Worm (Caenorhabditis elegans) whole organism, young adult: ENCODE results near the gene sym-4.

Experiments used
- B0019.2 ChIP-seq: fragments of 200-800 bp; sonication (Bioruptor generic); conservative IDR thresholded peaks from 2 replicates; pipeline ENCODE4 v1.3.6; 2022; ENCODE audit warnings: missing genetic modification reagents, missing genetic modification characterization, missing compliant biosample characterization
- B0261.1 ChIP-seq: sonication (generic microtip); optimal IDR thresholded peaks from 2 replicates; lab custom pipeline; 2016; ENCODE audit warnings: mild to moderate bottlenecking, missing genetic modification characterization, moderate library complexity, missing compliant biosample characterization
- B0336.3 ChIP-seq: fragments of 200-800 bp; sonication (Bioruptor generic); IDR thresholded peaks from 2 replicates; pipeline ENCODE4 v1.3.6; 2022; ENCODE audit warnings: missing genetic modification characterization, missing compliant biosample characterization
- C06A6.2 ChIP-seq: fragments of 200-800 bp; sonication (Bioruptor generic); conservative IDR thresholded peaks from 2 replicates; pipeline ENCODE4 v1.3.6; 2022; ENCODE audit warnings: missing genetic modification characterization, missing compliant biosample characterization
- F10E7.11 ChIP-seq: sonication (generic microtip); optimal IDR thresholded peaks from 2 replicates; lab custom pipeline; 2017; ENCODE audit warnings: mild to moderate bottlenecking, missing genetic modification characterization, moderate library complexity, missing compliant biosample characterization
- F22D6.2 ChIP-seq: sonication (generic microtip); optimal IDR thresholded peaks from 2 replicates; lab custom pipeline; 2016; ENCODE audit warnings: mild to moderate bottlenecking, missing genetic modification characterization, missing compliant biosample characterization
- F23B12.7 ChIP-seq: sonication (generic microtip); optimal IDR thresholded peaks from 2 replicates; lab custom pipeline; 2017; ENCODE audit warnings: missing genetic modification characterization, mild to moderate bottlenecking, missing compliant biosample characterization, antibody characterized with exemption, moderate library complexity; ENCODE audit not compliant: insufficient read depth
- F33H1.4 ChIP-seq: fragments of 200-800 bp; sonication (Bioruptor generic); IDR thresholded peaks from 2 replicates; pipeline ENCODE4 v1.3.6; 2022; ENCODE audit warnings: missing genetic modification reagents, missing genetic modification characterization, missing compliant biosample characterization
- F55B11.4 ChIP-seq: sonication (generic microtip); optimal IDR thresholded peaks from 2 replicates; lab custom pipeline; 2016; ENCODE audit warnings: missing compliant biosample characterization, missing genetic modification characterization, borderline replicate concordance; ENCODE audit not compliant: insufficient read depth
- F57C9.4 ChIP-seq: sonication (generic microtip); optimal IDR thresholded peaks from 2 replicates; lab custom pipeline; 2017; ENCODE audit warnings: mild to moderate bottlenecking, missing genetic modification characterization, missing compliant biosample characterization
- K12H6.12 ChIP-seq: fragments of 200-800 bp; sonication (Bioruptor generic); optimal IDR thresholded peaks from 2 replicates; lab custom pipeline; 2018; ENCODE audit warnings: mild to moderate bottlenecking, missing genetic modification characterization, missing compliant biosample characterization
- T26A5.8 ChIP-seq: sonication (generic microtip); optimal IDR thresholded peaks from 2 replicates; lab custom pipeline; 2016; ENCODE audit warnings: missing genetic modification characterization, missing compliant biosample characterization
- Y53G8AR.9 ChIP-seq: fragments of 200-800 bp; sonication (Bioruptor generic); conservative IDR thresholded peaks from 2 replicates; pipeline ENCODE4 v1.3.6; 2022; ENCODE audit warnings: missing genetic modification reagents, missing genetic modification characterization, missing compliant biosample characterization
- Y95B8A.8 ChIP-seq: fragments of 200-800 bp; sonication (Bioruptor generic); IDR thresholded peaks from 2 replicates; pipeline ENCODE4 v1.3.6; 2022; ENCODE audit warnings: missing genetic modification reagents, missing genetic modification characterization, missing compliant biosample characterization
- aptf-2 ChIP-seq: fragments of 200-800 bp; sonication (Bioruptor generic); conservative IDR thresholded peaks from 2 replicates; pipeline ENCODE4 v1.3.6; 2022; ENCODE audit warnings: missing genetic modification reagents, missing genetic modification characterization, missing compliant biosample characterization
- athp-1 ChIP-seq: sonication (generic microtip); optimal IDR thresholded peaks from 2 replicates; lab custom pipeline; 2017; ENCODE audit warnings: mild to moderate bottlenecking, missing genetic modification characterization, missing compliant biosample characterization
- attf-5 ChIP-seq: fragments of 200-800 bp; sonication (Bioruptor generic); optimal IDR thresholded peaks from 2 replicates; lab custom pipeline; 2018; ENCODE audit warnings: mild to moderate bottlenecking, missing genetic modification characterization, missing compliant biosample characterization
- bed-2 ChIP-seq: fragments of 200-800 bp; sonication (Bioruptor generic); IDR thresholded peaks from 2 replicates; pipeline ENCODE4 v1.3.6; 2022; ENCODE audit warnings: missing genetic modification reagents, missing genetic modification characterization, missing compliant biosample characterization
- cebp-1 ChIP-seq, 2 experiments: fragments of 200-800 bp in 1 of 2; sonication (Bioruptor generic) in 1 of 2; sonication (generic microtip) in 1 of 2; IDR thresholded peaks in 1 of 2; optimal IDR thresholded peaks in 1 of 2; 2 replicates each; pipeline versions ENCODE4 v1.3.6 to Lab custom; 2017 to 2022; ENCODE audit warnings: missing compliant biosample characterization in 2 of 2, missing genetic modification characterization in 2 of 2, mild to moderate bottlenecking in 1 of 2, missing genetic modification reagents in 1 of 2, moderate library complexity in 1 of 2
- cebp-2 ChIP-seq: fragments of 200-800 bp; sonication (Bioruptor generic); IDR thresholded peaks from 2 replicates; pipeline ENCODE4 v1.3.6; 2022; ENCODE audit warnings: missing genetic modification characterization, missing compliant biosample characterization
- chd-7 ChIP-seq: sonication (generic microtip); optimal IDR thresholded peaks from 2 replicates; lab custom pipeline; 2016; ENCODE audit warnings: mild to moderate bottlenecking, missing genetic modification characterization, moderate library complexity, missing compliant biosample characterization
- dpff-1 ChIP-seq: sonication (generic microtip); optimal IDR thresholded peaks from 2 replicates; lab custom pipeline; 2017; ENCODE audit warnings: mild to moderate bottlenecking, missing genetic modification characterization, missing compliant biosample characterization
- efl-1 ChIP-seq: fragments of 150-350 bp; optimal IDR thresholded peaks from 2 replicates; lab custom pipeline; 2014; ENCODE audit warnings: missing biosample characterization, missing genetic modification reagents, missing genetic modification characterization
- egl-44 ChIP-seq: fragments of 200-800 bp; sonication (Bioruptor generic); IDR thresholded peaks from 2 replicates; pipeline ENCODE4 v1.3.6; 2022; ENCODE audit warnings: missing genetic modification reagents, missing genetic modification characterization, missing compliant biosample characterization
- ekl-4 ChIP-seq: fragments of 200-800 bp; sonication (Bioruptor generic); IDR thresholded peaks from 2 replicates; pipeline ENCODE4 v1.3.6; 2022; ENCODE audit warnings: missing genetic modification reagents, missing genetic modification characterization, missing compliant biosample characterization
- ets-4 ChIP-seq: fragments of 200-800 bp; sonication (Bioruptor generic); optimal IDR thresholded peaks from 2 replicates; lab custom pipeline; 2018; ENCODE audit warnings: mild to moderate bottlenecking, missing genetic modification characterization, missing compliant biosample characterization
- him-1 ChIP-seq: sonication (generic microtip); optimal IDR thresholded peaks from 2 replicates; lab custom pipeline; 2016; ENCODE audit warnings: missing genotype, missing genetic modification reagents, missing genetic modification characterization, missing compliant biosample characterization
- hmg-1.2 ChIP-seq: fragments of 200-800 bp; sonication (Bioruptor generic); IDR thresholded peaks from 2 replicates; pipeline ENCODE4 v1.3.6; 2022; ENCODE audit warnings: missing genetic modification reagents, missing genetic modification characterization, missing compliant biosample characterization
- lin-26 ChIP-seq: fragments of 200-800 bp; sonication (Bioruptor generic); IDR thresholded peaks from 2 replicates; pipeline ENCODE4 v1.3.6; 2022; ENCODE audit warnings: missing genetic modification reagents, missing genetic modification characterization, missing compliant biosample characterization
- lin-35 ChIP-seq, 3 experiments: fragments of 150-350 bp in 2 of 3; sonication (generic microtip) in 1 of 3; optimal IDR thresholded peaks; 2 replicates each; lab custom pipeline; 2014 to 2018; ENCODE audit warnings: missing biosample characterization in 3 of 3, missing genetic modification characterization in 3 of 3, missing genetic modification reagents in 3 of 3
- lin-40 ChIP-seq: sonication (generic microtip); optimal IDR thresholded peaks from 2 replicates; lab custom pipeline; 2016; ENCODE audit warnings: missing genetic modification characterization, mild to moderate bottlenecking, missing compliant biosample characterization, missing genotype, missing genetic modification reagents
- lin-54 ChIP-seq: fragments of 200-800 bp; sonication (Bioruptor generic); optimal IDR thresholded peaks from 2 replicates; lab custom pipeline; 2018; ENCODE audit warnings: mild to moderate bottlenecking, missing genetic modification characterization, missing compliant biosample characterization
- lir-1 ChIP-seq: fragments of 200-800 bp; sonication (Bioruptor generic); conservative IDR thresholded peaks from 2 replicates; pipeline ENCODE4 v1.3.6; 2022; ENCODE audit warnings: missing genetic modification reagents, missing genetic modification characterization, missing compliant biosample characterization
- lsl-1 ChIP-seq: fragments of 200-800 bp; sonication (Bioruptor generic); optimal IDR thresholded peaks from 2 replicates; lab custom pipeline; 2018; ENCODE audit warnings: mild to moderate bottlenecking, missing genetic modification characterization, moderate library complexity, missing compliant biosample characterization
- madf-10 ChIP-seq: sonication (generic microtip); optimal IDR thresholded peaks from 2 replicates; lab custom pipeline; 2016; ENCODE audit warnings: mild to moderate bottlenecking, missing genetic modification characterization, missing compliant biosample characterization
- madf-6 ChIP-seq: fragments of 200-800 bp; sonication (Bioruptor generic); IDR thresholded peaks from 2 replicates; pipeline ENCODE4 v1.3.6; 2022; ENCODE audit warnings: missing genetic modification reagents, missing genetic modification characterization, missing compliant biosample characterization
- mxl-1 ChIP-seq: sonication (generic microtip); optimal IDR thresholded peaks from 2 replicates; lab custom pipeline; 2016; ENCODE audit warnings: missing genetic modification characterization, missing compliant biosample characterization
- nfya-1 ChIP-seq: sonication (generic microtip); optimal IDR thresholded peaks from 2 replicates; lab custom pipeline; 2017; ENCODE audit warnings: antibody characterized with exemption, missing compliant biosample characterization, missing genetic modification characterization, borderline replicate concordance; ENCODE audit not compliant: insufficient read depth
- nhr-27 ChIP-seq: fragments of 200-800 bp; sonication (Bioruptor generic); optimal IDR thresholded peaks from 2 replicates; lab custom pipeline; 2018; ENCODE audit warnings: mild to moderate bottlenecking, missing genetic modification characterization, moderate library complexity, missing compliant biosample characterization
- pbrm-1 ChIP-seq: fragments of 200-800 bp; sonication (Bioruptor generic); IDR thresholded peaks from 2 replicates; pipeline ENCODE4 v1.3.6; 2022; ENCODE audit warnings: missing genetic modification reagents, missing genetic modification characterization, missing compliant biosample characterization
- pha-4 ChIP-seq: fragments of 150-350 bp; sonication (generic microtip); optimal IDR thresholded peaks from 2 replicates; lab custom pipeline; 2014; ENCODE audit warnings: missing biosample characterization, missing genetic modification reagents, missing genetic modification characterization
- snpc-4 ChIP-seq, 5 experiments: fragments of 150-350 bp in 1 of 5; sonication (generic microtip) in 4 of 5; optimal IDR thresholded peaks; 2 replicates each; lab custom pipeline; 2014 to 2018; ENCODE audit warnings: missing genetic modification characterization in 5 of 5, missing biosample characterization in 3 of 5, antibody characterized with exemption in 2 of 5, mild to moderate bottlenecking in 2 of 5, missing compliant biosample characterization in 2 of 5, missing genotype in 2 of 5, moderate library complexity in 2 of 5, missing genetic modification reagents in 1 of 5
- tbp1 ChIP-seq: fragments of 200-800 bp; sonication (Bioruptor generic); optimal IDR thresholded peaks from 2 replicates; lab custom pipeline; 2018; ENCODE audit warnings: mild to moderate bottlenecking, missing genetic modification characterization, missing compliant biosample characterization
- tbx-9 ChIP-seq: sonication (generic microtip); optimal IDR thresholded peaks from 2 replicates; lab custom pipeline; 2016; ENCODE audit warnings: borderline replicate concordance, missing genetic modification characterization, inconsistent platforms, missing compliant biosample characterization
- zfh-2 ChIP-seq: fragments of 200-800 bp; sonication (Bioruptor generic); conservative IDR thresholded peaks from 2 replicates; pipeline ENCODE4 v1.3.6; 2022; ENCODE audit warnings: missing genetic modification reagents, missing genetic modification characterization, missing compliant biosample characterization
- ztf-22 ChIP-seq: fragments of 200-800 bp; sonication (Bioruptor generic); optimal IDR thresholded peaks from 2 replicates; lab custom pipeline; 2018; ENCODE audit warnings: mild to moderate bottlenecking, missing genetic modification characterization, moderate library complexity, missing compliant biosample characterization

Gene sym-4

ce11 chrX:14169569-14170031 lies at the start of gene sym-4 (continued):
- TF ChIP-seq dpff-1 (tag; lab: Kevin White, UChicago) (no peak), K12H6.12 (tag; lab: Kevin White, UChicago) (peak; percentile 85), Y53G8AR.9 (GFP tag; lab: Robert Waterston, UW) (peak; percentile 82; the same call in 1 of the 2 replicates), lir-1 (GFP tag; lab: Robert Waterston, UW) (peak; percentile 74), bed-2 (GFP tag; lab: Robert Waterston, UW) (no peak), madf-6 (GFP tag; lab: Robert Waterston, UW) (no peak), cebp-1 (GFP tag; IDR thresholded peaks at IDR 0.05; lab: Robert Waterston, UW) (peak; percentile 80), cebp-1 (tag; optimal IDR thresholded peaks at IDR 0.05; lab: Kevin White, UChicago) (peak; percentile 93), chd-7 (tag; lab: Kevin White, UChicago) (peak; percentile 77), tbx-9 (tag; lab: Kevin White, UChicago) (no peak), B0336.3 (GFP tag; lab: Robert Waterston, UW) (peak; percentile 89), tbp1 (GFP tag; lab: Kevin White, UChicago) (peak; percentile 68), cebp-2 (GFP tag; lab: Robert Waterston, UW) (no peak), lin-54 (GFP tag; lab: Kevin White, UChicago) (peak; percentile 66), aptf-2 (no peak), egl-44 (GFP tag; lab: Robert Waterston, UW) (peak; percentile 85; the same call in 1 of the 2 replicates), ekl-4 (GFP tag; lab: Robert Waterston, UW) (peak; percentile 92), lin-40 (tag; lab: Kevin White, UChicago) (peak; percentile 90), hmg-1.2 (GFP tag; lab: Robert Waterston, UW) (peak; percentile 91), zfh-2 (GFP tag; lab: Robert Waterston, UW) (peak; percentile 89), athp-1 (peak; percentile 82), madf-10 (peak; percentile 87), T26A5.8 (tag; lab: Kevin White, UChicago) (no peak), B0019.2 (no peak), lin-35 (GFP tag; optimal IDR thresholded peaks at IDR 0.05; lab: Kevin White, UChicago) (peak in 1 of 3 experiments; percentile 77), snpc-4 (GFP tag; optimal IDR thresholded peaks at IDR 0.05; lab: Kevin White, UChicago) (no peak), snpc-4 (tag; optimal IDR thresholded peaks at IDR 0.05; lab: Kevin White, UChicago) (peak; percentile 4 to 79 (median 66)), him-1 (tag; lab: Kevin White, UChicago) (no peak), F33H1.4 (no peak), lsl-1 (GFP tag; lab: Kevin White, UChicago) (no peak), lin-26 (peak; percentile 82), nhr-27 (tag; lab: Kevin White, UChicago) (no peak), pbrm-1 (peak; percentile 72; the same call in 1 of the 2 replicates), F22D6.2 (tag; lab: Kevin White, UChicago) (no peak)

DNA sequence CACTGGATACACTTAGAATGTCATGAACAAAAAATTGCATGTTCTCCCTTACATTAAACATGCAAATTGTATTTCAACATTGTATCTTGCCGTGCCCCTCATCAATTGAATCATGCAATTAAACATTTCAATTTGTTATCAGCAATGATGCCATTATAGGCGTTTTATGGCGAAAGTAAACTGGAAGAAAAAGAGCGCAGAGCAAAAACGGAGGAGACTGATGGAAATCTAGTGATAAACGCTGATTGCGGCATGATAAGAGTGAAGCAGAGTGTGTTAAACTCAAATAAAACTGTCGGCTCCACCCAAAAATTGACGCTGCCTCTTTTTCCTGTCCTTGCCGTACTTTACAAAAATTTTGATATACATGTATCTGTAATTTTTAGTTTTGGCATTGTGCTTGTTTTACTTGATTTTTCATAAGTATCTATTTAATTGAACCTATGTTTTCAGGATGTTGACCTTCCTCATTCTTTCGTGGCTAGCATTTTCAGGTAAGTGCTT lies 45.2 kb upstream of the sym-4 start, which contains the start of gene K06G5.1:
Gene K06G5.1 (plus strand): TSS at position 454 of the 504 bp plus-strand sequence.
- TF ChIP-seq efl-1 (GFP tag; lab: Kevin White, UChicago): no peak
- TF ChIP-seq cebp-1 (GFP tag; IDR thresholded peaks at IDR 0.05; lab: Robert Waterston, UW): no peak
- peak; percentile 64 for TF ChIP-seq cebp-1 (tag; optimal IDR thresholded peaks at IDR 0.05; lab: Kevin White, UChicago)
- TF ChIP-seq F55B11.4: no peak
- TF ChIP-seq F10E7.11 (tag; lab: Kevin White, UChicago): no peak
- no peak for TF ChIP-seq C06A6.2 (GFP tag; lab: Robert Waterston, UW)
- peak; percentile 44 for TF ChIP-seq pha-4 (tag; lab: Kevin White, UChicago)
- TF ChIP-seq lin-40 (tag; lab: Kevin White, UChicago): no peak
- TF ChIP-seq lin-35 (GFP tag; optimal IDR thresholded peaks at IDR 0.05; lab: Kevin White, UChicago): no peak
- peak; percentile 81 for TF ChIP-seq ets-4
- no peak for TF ChIP-seq attf-5
- peak; percentile 12 for TF ChIP-seq ztf-22
- no peak for TF ChIP-seq B0261.1 (tag; lab: Kevin White, UChicago)
- TF ChIP-seq Y95B8A.8 (GFP tag; lab: Robert Waterston, UW): no peak
- TF ChIP-seq F23B12.7 (tag; lab: Kevin White, UChicago): peak; percentile 12
- no peak for TF ChIP-seq mxl-1 (tag; lab: Kevin White, UChicago)
- no peak for TF ChIP-seq nfya-1 (tag; lab: Kevin White, UChicago)
- no peak for TF ChIP-seq F57C9.4
